Worm (Caenorhabditis elegans): ENCODE results near the gene M05D6.9.

ce11 chrII:8449660-8450118 is 44.4 kb upstream of the M05D6.9 start, which contains the start of gene F22B5.4:
- TF ChIP-seq him-1 (tag; optimal IDR thresholded peaks at IDR 0.05) = no peak
- TF ChIP-seq W03F9.2 (tag; optimal IDR thresholded peaks at IDR 0.05) = no peak
- TF ChIP-seq dao-5 (tag; optimal IDR thresholded peaks at IDR 0.05) = no peak
